Worm (Caenorhabditis elegans) whole organism, L2 larva: ENCODE data around the gene zipt-15.

Source experiments
- aly-2 ChIP-seq: fragments of 150-350 bp; optimal IDR thresholded peaks from 2 replicates; lab custom pipeline; 2014; ENCODE audit warnings: missing biosample characterization, missing genetic modification characterization
- nhr-237 ChIP-seq: fragments of 150-350 bp; optimal IDR thresholded peaks from 2 replicates; lab custom pipeline; 2014; ENCODE audit warnings: missing biosample characterization, missing genetic modification characterization
- nhr-25 ChIP-seq: fragments of 150-350 bp; sonication (generic microtip); optimal IDR thresholded peaks from 3 replicates; lab custom pipeline; 2014; ENCODE audit warnings: missing biosample characterization, missing genetic modification characterization

DNA sequence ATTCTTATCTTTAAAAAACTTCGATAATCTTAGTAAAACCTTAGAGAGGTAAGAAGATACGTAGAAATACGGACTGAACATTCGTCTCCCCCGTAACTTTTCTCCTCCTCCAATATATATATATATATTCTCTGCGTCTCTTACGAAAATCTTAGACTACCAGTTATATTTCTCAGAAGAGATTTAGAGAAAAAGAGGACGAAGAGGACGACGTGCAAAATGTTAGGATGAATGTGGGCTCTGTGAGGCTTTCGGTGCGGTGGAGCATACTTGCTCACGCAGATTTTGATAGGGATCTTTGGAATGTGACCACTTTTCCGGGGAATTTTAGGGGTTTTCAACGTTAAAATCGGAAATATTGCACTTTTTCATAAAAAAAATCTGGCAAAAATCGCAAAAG, 3.7 kb upstream of the zipt-15 start:
- TF ChIP-seq nhr-25 (tag; lab: Kevin White, UChicago) = peak; percentile 63
- TF ChIP-seq aly-2 (tag; lab: Kevin White, UChicago) = no peak
- TF ChIP-seq nhr-237 (tag; lab: Kevin White, UChicago) = no peak
